Worm (Caenorhabditis elegans) whole organism, L3 larva: Measurements from ENCODE around the gene C24A3.4.

Source experiments
- ZK546.5 ChIP-seq: sonication (generic microtip); optimal IDR thresholded peaks from 2 replicates; lab custom pipeline; 2017; ENCODE audit warnings: missing biosample characterization, missing genetic modification characterization
- aly-2 ChIP-seq: fragments of 150-350 bp; optimal IDR thresholded peaks from 2 replicates; lab custom pipeline; 2014; ENCODE audit warnings: missing biosample characterization, missing genetic modification characterization
- ceh-16 ChIP-seq: sonication (generic microtip); optimal IDR thresholded peaks from 2 replicates; lab custom pipeline; 2017; ENCODE audit warnings: missing biosample characterization, missing genetic modification characterization
- ceh-82 ChIP-seq: fragments of 150-350 bp; optimal IDR thresholded peaks from 2 replicates; lab custom pipeline; 2014; ENCODE audit warnings: missing biosample characterization, missing genetic modification characterization
- daf-12 ChIP-seq: fragments of 150-350 bp; optimal IDR thresholded peaks from 2 replicates; lab custom pipeline; 2014; ENCODE audit warnings: missing biosample characterization, missing genetic modification reagents, missing genetic modification characterization
- egl-27 ChIP-seq: sonication (generic microtip); optimal IDR thresholded peaks from 4 replicates; lab custom pipeline; 2017; ENCODE audit warnings: missing biosample characterization, missing genetic modification reagents, missing genetic modification characterization
- egl-5 ChIP-seq: fragments of 150-350 bp; optimal IDR thresholded peaks from 2 replicates; lab custom pipeline; 2017; ENCODE audit warnings: missing biosample characterization, missing genetic modification reagents, missing genetic modification characterization, inconsistent platforms
- elt-2 ChIP-seq: sonication (generic microtip); optimal IDR thresholded peaks from 2 replicates; lab custom pipeline; 2016; ENCODE audit warnings: missing genetic modification reagents, mild to moderate bottlenecking, missing genetic modification characterization, missing compliant biosample characterization
- fkh-2 ChIP-seq: fragments of 150-350 bp; optimal IDR thresholded peaks from 2 replicates; lab custom pipeline; 2014; ENCODE audit warnings: missing biosample characterization, missing genetic modification reagents, missing genetic modification characterization
- fos-1 ChIP-seq: fragments of 150-350 bp; optimal IDR thresholded peaks from 2 replicates; lab custom pipeline; 2014; ENCODE audit warnings: missing biosample characterization, missing genetic modification characterization
- hmg-11 ChIP-seq: sonication (generic microtip); optimal IDR thresholded peaks from 2 replicates; lab custom pipeline; 2016; ENCODE audit warnings: missing genetic modification characterization, missing compliant biosample characterization
- jun-1 ChIP-seq: fragments of 150-350 bp; optimal IDR thresholded peaks from 2 replicates; lab custom pipeline; 2014; ENCODE audit warnings: missing biosample characterization, missing genetic modification reagents, missing genetic modification characterization
- lin-39 ChIP-seq: fragments of 150-350 bp; optimal IDR thresholded peaks from 2 replicates; lab custom pipeline; 2018; ENCODE audit warnings: missing biosample characterization, missing genetic modification reagents, missing genetic modification characterization
- mdl-1 ChIP-seq: fragments of 150-350 bp; optimal IDR thresholded peaks from 2 replicates; lab custom pipeline; 2014; ENCODE audit warnings: missing biosample characterization, missing genetic modification characterization
- mml-1 ChIP-seq: fragments of 150-350 bp; sonication (generic microtip); optimal IDR thresholded peaks from 3 replicates; lab custom pipeline; 2014; ENCODE audit warnings: missing biosample characterization, missing genetic modification characterization
- nfya-1 ChIP-seq: sonication (generic microtip); optimal IDR thresholded peaks from 2 replicates; lab custom pipeline; 2017; ENCODE audit warnings: missing genetic modification characterization, mild to moderate bottlenecking, missing compliant biosample characterization, antibody characterized with exemption, moderate library complexity; ENCODE audit not compliant: insufficient read depth
- nhr-11 ChIP-seq: fragments of 150-350 bp; optimal IDR thresholded peaks from 2 replicates; lab custom pipeline; 2014; ENCODE audit warnings: missing biosample characterization, missing genetic modification characterization
- nhr-237 ChIP-seq: fragments of 150-350 bp; optimal IDR thresholded peaks from 2 replicates; lab custom pipeline; 2014; ENCODE audit warnings: missing biosample characterization, missing genetic modification characterization
- nhr-25 ChIP-seq: sonication (generic microtip); optimal IDR thresholded peaks from 2 replicates; lab custom pipeline; 2017; ENCODE audit warnings: missing biosample characterization, missing genetic modification characterization
- nhr-28 ChIP-seq: fragments of 150-350 bp; optimal IDR thresholded peaks from 2 replicates; lab custom pipeline; 2014; ENCODE audit warnings: missing biosample characterization, missing genetic modification characterization
- nhr-43 ChIP-seq: sonication (generic microtip); optimal IDR thresholded peaks from 2 replicates; lab custom pipeline; 2016; ENCODE audit warnings: mild to moderate bottlenecking, missing genetic modification characterization, missing compliant biosample characterization; ENCODE audit not compliant: poor library complexity, severe bottlenecking
- nhr-76 ChIP-seq: fragments of 150-350 bp; sonication (generic microtip); optimal IDR thresholded peaks from 5 replicates; lab custom pipeline; 2014; ENCODE audit warnings: missing biosample characterization, missing genetic modification characterization
- nhr-77 ChIP-seq: fragments of 150-350 bp; optimal IDR thresholded peaks from 2 replicates; lab custom pipeline; 2014; ENCODE audit warnings: missing biosample characterization, missing genetic modification characterization
- pha-4 ChIP-seq: fragments of 150-350 bp; optimal IDR thresholded peaks from 2 replicates; lab custom pipeline; 2014; ENCODE audit warnings: missing biosample characterization, missing genetic modification reagents, missing genetic modification characterization
- pqm-1 ChIP-seq: fragments of 150-350 bp; optimal IDR thresholded peaks from 2 replicates; lab custom pipeline; 2017; ENCODE audit warnings: missing biosample characterization, missing genetic modification characterization, inconsistent platforms
- snpc-4 ChIP-seq: fragments of 150-350 bp; optimal IDR thresholded peaks from 2 replicates; lab custom pipeline; 2014; ENCODE audit warnings: missing biosample characterization, missing genetic modification characterization
- tbx-2 ChIP-seq: sonication (generic microtip); optimal IDR thresholded peaks from 2 replicates; lab custom pipeline; 2016; ENCODE audit warnings: mild to moderate bottlenecking, missing genetic modification characterization, missing compliant biosample characterization
- zag-1 ChIP-seq: fragments of 150-350 bp; optimal IDR thresholded peaks from 2 replicates; lab custom pipeline; 2014; ENCODE audit warnings: missing biosample characterization, missing genetic modification characterization
- ztf-11 ChIP-seq: fragments of 150-350 bp; optimal IDR thresholded peaks from 2 replicates; lab custom pipeline; 2014; ENCODE audit warnings: missing biosample characterization, missing genetic modification characterization

C24A3.4 gene

DNA sequence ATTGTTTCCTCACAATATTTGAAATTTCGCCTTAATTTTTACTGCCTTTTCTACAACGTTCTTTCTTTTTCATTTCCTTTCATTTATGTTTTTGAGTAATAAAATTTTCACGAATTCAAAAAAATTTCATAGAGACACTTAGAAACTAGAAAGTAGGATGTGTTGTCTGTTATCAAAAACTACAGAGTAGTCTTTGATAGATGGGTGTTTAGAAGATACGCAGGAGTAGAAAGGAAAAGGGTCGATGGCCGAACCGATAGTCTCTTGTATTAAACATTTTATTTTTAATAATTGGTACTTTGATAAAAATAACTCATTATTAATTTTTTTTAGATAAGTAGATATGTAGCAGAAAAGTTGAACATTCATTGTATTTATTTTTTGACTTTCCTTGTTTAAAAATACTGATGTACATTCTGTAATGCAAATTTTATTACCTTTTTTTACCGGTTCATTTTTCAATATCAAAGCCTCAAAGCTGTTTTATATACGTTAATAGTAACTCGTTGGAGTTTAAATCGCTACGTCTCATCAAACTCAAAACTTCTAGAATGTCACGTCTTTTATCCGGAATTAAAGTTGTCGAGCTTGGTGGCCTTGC lies at the start of gene C24A3.4:
Gene C24A3.4 (plus strand): TSS at position 551 of the 601 bp plus-strand sequence.
- no peak for TF ChIP-seq ceh-16 (tag; lab: Kevin White, UChicago)
- TF ChIP-seq pqm-1: peak; percentile 25

DNA sequence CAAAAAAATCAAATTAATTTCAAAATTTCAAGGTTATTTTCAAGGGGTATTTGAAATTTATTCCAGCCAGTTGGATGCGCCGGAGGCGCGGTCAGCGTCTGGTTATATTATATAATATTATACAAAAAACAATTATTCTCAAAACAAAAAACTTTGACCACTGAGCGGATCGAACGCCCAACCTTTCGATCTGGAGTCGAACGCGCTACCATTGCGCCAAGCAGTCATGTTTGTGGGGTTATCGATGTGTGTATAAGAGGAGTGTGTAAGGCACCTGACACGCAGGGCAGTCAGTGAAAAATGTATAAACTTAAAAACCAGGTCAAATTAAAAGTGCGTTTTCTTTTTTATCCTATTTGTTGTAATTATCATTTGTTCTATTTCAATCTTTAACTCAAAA lies 48.1 kb upstream of the C24A3.4 start:
- peak; percentile 33 for TF ChIP-seq pha-4 (tag; lab: Kevin White, UChicago)
- TF ChIP-seq nhr-25 (tag; lab: Kevin White, UChicago): no peak

ce11 chrX:8945011-8945410 lies 47.2 kb upstream of the C24A3.4 start:
- TF ChIP-seq nhr-76 (no peak), egl-27 (tag; lab: Kevin White, UChicago) (no peak), zag-1 (tag; lab: Kevin White, UChicago) (no peak), egl-5 (tag; lab: Kevin White, UChicago) (no peak), hmg-11 (tag; lab: Kevin White, UChicago) (peak; percentile 11), nhr-43 (tag; lab: Kevin White, UChicago) (no peak), snpc-4 (tag; lab: Kevin White, UChicago) (no peak), fkh-2 (tag; lab: Kevin White, UChicago) (no peak)
- TF ChIP-seq, all 47 proteins: peak for 1

DNA sequence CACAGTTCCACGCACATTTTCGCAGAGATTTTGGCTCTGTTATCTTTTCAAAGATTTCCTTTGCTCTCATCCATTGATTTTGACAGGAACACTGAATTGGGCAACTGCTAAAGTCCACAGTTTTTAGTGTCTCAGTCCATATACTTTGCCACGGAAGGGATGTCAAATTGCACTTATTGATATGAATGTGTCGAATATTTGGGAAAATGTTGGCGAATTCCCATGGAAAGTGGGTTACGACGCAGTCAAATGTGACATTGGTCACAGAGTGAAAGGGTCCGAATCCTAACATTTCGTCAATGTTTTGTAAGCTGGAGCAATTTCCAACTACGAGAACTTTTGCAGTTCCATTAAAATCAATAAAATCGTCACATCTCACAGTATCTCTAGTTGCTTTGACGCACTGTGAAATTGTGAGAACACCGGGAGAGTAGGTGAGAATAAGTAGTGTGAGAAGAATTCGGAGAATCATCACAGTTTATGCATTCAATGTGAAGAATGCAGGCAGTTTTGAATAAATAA lies 41.6 kb upstream of the C24A3.4 start, which contains the start of gene trk-1:
Gene trk-1 (minus strand): TSS at position 472 of the 522 bp plus-strand sequence.
- TF ChIP-seq ceh-82 (tag; lab: Kevin White, UChicago) (no peak), nhr-76 (no peak), mdl-1 (tag; lab: Kevin White, UChicago) (no peak), pqm-1 (no peak), nhr-77 (no peak), mml-1 (tag; lab: Kevin White, UChicago) (no peak)

ce11 chrX:8952007-8952406 lies 40.2 kb upstream of the C24A3.4 start:
- peak; percentile 10 for TF ChIP-seq hmg-11 (tag; lab: Kevin White, UChicago)
- TF ChIP-seq aly-2 (tag; lab: Kevin White, UChicago): no peak
- TF ChIP-seq nfya-1 (tag; lab: Kevin White, UChicago): peak; percentile 11
- TF ChIP-seq lin-39 (tag; lab: Kevin White, UChicago): peak; percentile 26

DNA sequence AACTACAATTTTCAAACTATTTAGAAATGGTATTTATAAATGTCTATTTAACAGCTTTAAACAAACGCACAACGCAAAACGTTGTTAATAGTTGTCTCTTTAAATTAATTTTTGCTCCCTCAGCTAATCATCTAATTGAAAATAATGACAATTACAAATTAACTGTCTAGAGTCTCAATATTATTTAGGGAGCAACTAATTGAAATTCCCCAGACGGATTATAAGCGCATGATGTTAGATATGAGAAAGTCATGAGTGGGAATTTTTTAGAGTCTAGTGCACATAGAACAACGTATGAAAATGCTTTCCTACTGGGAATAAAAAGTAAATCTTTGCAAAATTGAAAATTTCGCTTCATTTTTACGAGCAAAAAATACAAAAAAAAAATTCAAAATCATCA lies 39.2 kb upstream of the C24A3.4 start:
- TF ChIP-seq egl-27 (tag; lab: Kevin White, UChicago): no peak
- no peak for TF ChIP-seq nfya-1 (tag; lab: Kevin White, UChicago)
- TF ChIP-seq ceh-82 (tag; lab: Kevin White, UChicago): no peak
- TF ChIP-seq elt-2 (tag; lab: Kevin White, UChicago): no peak
- no peak for TF ChIP-seq mml-1 (tag; lab: Kevin White, UChicago)
- TF ChIP-seq ZK546.5 (tag; lab: Kevin White, UChicago): no peak
- TF ChIP-seq daf-12 (tag; lab: Kevin White, UChicago): no peak
- no peak for TF ChIP-seq tbx-2 (tag; lab: Kevin White, UChicago)
- no peak for TF ChIP-seq fos-1 (tag; lab: Kevin White, UChicago)
- no peak for TF ChIP-seq nhr-237 (tag; lab: Kevin White, UChicago)
- no peak for TF ChIP-seq pha-4 (tag; lab: Kevin White, UChicago)
- TF ChIP-seq nhr-11: no peak
- TF ChIP-seq nhr-43 (tag; lab: Kevin White, UChicago): no peak
- TF ChIP-seq pqm-1: no peak
- TF ChIP-seq nhr-28 (tag; lab: Kevin White, UChicago): no peak
- TF ChIP-seq ztf-11: no peak
- TF ChIP-seq, all 47 proteins: peak for 0

DNA sequence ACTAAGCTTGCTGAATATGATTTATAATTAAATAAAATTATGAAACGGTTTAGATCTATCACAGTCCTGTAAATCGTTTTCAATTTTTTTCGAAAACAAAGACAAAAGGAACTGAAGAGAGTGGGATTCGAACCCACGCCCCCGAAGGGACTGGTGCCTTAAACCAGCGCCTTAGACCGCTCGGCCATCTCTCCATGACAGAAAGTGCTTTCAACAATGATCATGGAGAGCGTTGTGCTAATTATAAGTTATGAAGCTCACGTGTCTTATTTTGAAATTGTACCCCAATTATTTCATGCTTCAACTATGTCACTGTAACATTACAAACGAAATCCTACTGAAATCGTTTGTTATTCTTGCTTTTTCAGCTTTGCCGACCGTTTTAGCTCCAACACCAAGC lies 36.4 kb upstream of the C24A3.4 start:
- no peak for TF ChIP-seq jun-1 (tag; lab: Kevin White, UChicago)
